Worm (Caenorhabditis elegans) whole organism, midembryonic: Measurements from ENCODE around the gene C32D5.12.
A peak's percentile ranks its signal among the peaks of the same experiment; 100 is the strongest.

Experiments
- T22C8.4 ChIP-seq: fragments of 200-800 bp; sonication (Bioruptor generic); IDR thresholded peaks from 2 replicates; pipeline ENCODE4 v1.3.6; 2022; ENCODE audit warnings: missing genetic modification characterization, missing compliant biosample characterization
- cog-1 ChIP-seq: sonication (generic microtip); optimal IDR thresholded peaks from 2 replicates; lab custom pipeline; 2016; ENCODE audit warnings: missing genetic modification characterization, missing compliant biosample characterization
- flt-1 ChIP-seq: fragments of 200-800 bp; sonication (Bioruptor generic); IDR thresholded peaks from 2 replicates; pipeline ENCODE4 v1.3.6; 2022; ENCODE audit warnings: missing genetic modification characterization, missing compliant biosample characterization
- klf-2 ChIP-seq: fragments of 200-800 bp; sonication (Bioruptor generic); conservative IDR thresholded peaks from 2 replicates; pipeline ENCODE4 v1.3.6; 2022; ENCODE audit warnings: missing genetic modification reagents, missing genetic modification characterization, missing compliant biosample characterization
- med-1 ChIP-seq: sonication (generic microtip); optimal IDR thresholded peaks from 2 replicates; lab custom pipeline; 2017; ENCODE audit warnings: missing genetic modification characterization, mild to moderate bottlenecking, missing compliant biosample characterization, antibody characterized with exemption, missing genetic modification reagents; ENCODE audit not compliant: insufficient read depth
- ref-1 ChIP-seq: fragments of 200-800 bp; sonication (Bioruptor generic); conservative IDR thresholded peaks from 2 replicates; pipeline ENCODE4 v1.3.6; 2022; ENCODE audit warnings: missing genetic modification reagents, missing genetic modification characterization, missing compliant biosample characterization
- tab-1 ChIP-seq: fragments of 200-800 bp; sonication (Bioruptor generic); IDR thresholded peaks from 2 replicates; pipeline ENCODE4 v1.3.6; 2022; ENCODE audit warnings: missing genetic modification characterization, missing compliant biosample characterization
- ztf-23 ChIP-seq: fragments of 200-800 bp; sonication (Bioruptor generic); IDR thresholded peaks from 2 replicates; pipeline ENCODE4 v1.3.6; 2022; ENCODE audit warnings: missing genetic modification reagents, missing genetic modification characterization, missing compliant biosample characterization
- ztf-29 ChIP-seq: fragments of 200-800 bp; sonication (Bioruptor generic); IDR thresholded peaks from 2 replicates; pipeline ENCODE4 v1.3.6; 2022; ENCODE audit warnings: missing genetic modification reagents, missing genetic modification characterization, missing compliant biosample characterization

The C32D5.12 gene

DNA sequence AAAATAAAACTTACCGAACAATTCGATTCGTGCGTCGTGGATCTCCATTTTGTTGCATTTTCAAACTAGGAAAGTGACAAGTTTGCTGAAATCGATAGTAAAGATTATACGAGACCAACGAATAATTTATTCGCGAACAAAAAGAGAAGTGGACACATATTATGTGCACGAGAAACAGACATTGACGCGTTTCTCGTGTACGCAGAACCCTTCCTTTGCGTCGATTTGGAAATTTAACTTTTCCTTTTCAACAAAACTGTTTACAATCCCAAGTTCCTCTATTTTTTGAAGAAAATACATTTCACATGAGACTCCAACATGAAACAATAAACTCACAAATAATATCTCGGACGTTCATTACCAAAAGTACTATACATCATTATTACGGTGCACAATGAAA is 2.0 kb upstream of the C32D5.12 start, which contains the start of gene K10B2.4:
Gene K10B2.4 (minus strand): TSS at position 138 of the 400 bp plus-strand sequence.
- no peak for TF ChIP-seq klf-2
- TF ChIP-seq ztf-23 (GFP tag; lab: Robert Waterston, UW), result peak; percentile 65; the same call in 1 of the 2 replicates

ce11 chrII:6358232-6358631 is 573 bp downstream of the C32D5.12 start:
- TF ChIP-seq T22C8.4 (GFP tag; lab: Robert Waterston, UW) (no peak), med-1 (GFP tag; lab: Kevin White, UChicago) (no peak), cog-1 (tag; lab: Kevin White, UChicago) (no peak), ztf-23 (GFP tag; lab: Robert Waterston, UW) (no peak), ztf-29 (no peak), tab-1 (GFP tag; lab: Robert Waterston, UW) (no peak), klf-2 (no peak), flt-1 (GFP tag; lab: Robert Waterston, UW) (no peak), ref-1 (no peak)

ce11 chrII:6355396-6356346 is 3.1 kb downstream of the C32D5.12 start, which contains the start of gene C32D5.11:
Gene C32D5.11 (minus strand): TSS chrII:6355446.
- peak; percentile 7; the same call in 1 of the 2 replicates for TF ChIP-seq T22C8.4 (GFP tag; lab: Robert Waterston, UW)
- TF ChIP-seq cog-1 (tag; lab: Kevin White, UChicago), result no peak
- no peak for TF ChIP-seq flt-1 (GFP tag; lab: Robert Waterston, UW)
- TF ChIP-seq tab-1 (GFP tag; lab: Robert Waterston, UW), result no peak
- no peak for TF ChIP-seq ref-1
- TF ChIP-seq ztf-29, result no peak
- 0 out of 2 replicates have a peak, but pooled peaks have one; percentile 31 for TF ChIP-seq ztf-23 (GFP tag; lab: Robert Waterston, UW)
- peak; percentile 18 for TF ChIP-seq med-1 (GFP tag; lab: Kevin White, UChicago)
- no peak for TF ChIP-seq klf-2

- TF ChIP-seq T22C8.4 (GFP tag; lab: Robert Waterston, UW), result no peak
- TF ChIP-seq tab-1 (GFP tag; lab: Robert Waterston, UW), result no peak
- no peak for TF ChIP-seq ztf-23 (GFP tag; lab: Robert Waterston, UW)
Measured at ce11 chrII:6351887-6352286, 6.9 kb downstream of the C32D5.12 start, which contains the start of gene C32D5.10. Gene C32D5.10 (minus strand): TSS chrII:6351987.

ce11 chrII:6349968-6350367 is 8.8 kb downstream of the C32D5.12 start:
- TF ChIP-seq ztf-23 (GFP tag; lab: Robert Waterston, UW), result no peak
- no peak for TF ChIP-seq cog-1 (tag; lab: Kevin White, UChicago)
- no peak for TF ChIP-seq klf-2
- no peak for TF ChIP-seq flt-1 (GFP tag; lab: Robert Waterston, UW)
- TF ChIP-seq ztf-29, result no peak
- TF ChIP-seq med-1 (GFP tag; lab: Kevin White, UChicago), result no peak
- no peak for TF ChIP-seq tab-1 (GFP tag; lab: Robert Waterston, UW)
- no peak for TF ChIP-seq T22C8.4 (GFP tag; lab: Robert Waterston, UW)
- TF ChIP-seq ref-1, result no peak

- 0 out of 2 replicates have a peak, but pooled peaks have one; percentile 51 for TF ChIP-seq flt-1 (GFP tag; lab: Robert Waterston, UW)
- no peak for TF ChIP-seq med-1 (GFP tag; lab: Kevin White, UChicago)
- 0 out of 2 replicates have a peak, but pooled peaks have one; percentile 11 for TF ChIP-seq tab-1 (GFP tag; lab: Robert Waterston, UW)
- no peak for TF ChIP-seq klf-2
- TF ChIP-seq cog-1 (tag; lab: Kevin White, UChicago), result peak; percentile 68
- TF ChIP-seq ztf-29, result no peak
- TF ChIP-seq ztf-23 (GFP tag; lab: Robert Waterston, UW), result no peak; the same call in 1 of the 2 replicates
- TF ChIP-seq T22C8.4 (GFP tag; lab: Robert Waterston, UW), result no peak
- TF ChIP-seq ref-1, result no peak
Measured at ce11 chrII:6348360-6348759, 10.4 kb downstream of the C32D5.12 start.

DNA sequence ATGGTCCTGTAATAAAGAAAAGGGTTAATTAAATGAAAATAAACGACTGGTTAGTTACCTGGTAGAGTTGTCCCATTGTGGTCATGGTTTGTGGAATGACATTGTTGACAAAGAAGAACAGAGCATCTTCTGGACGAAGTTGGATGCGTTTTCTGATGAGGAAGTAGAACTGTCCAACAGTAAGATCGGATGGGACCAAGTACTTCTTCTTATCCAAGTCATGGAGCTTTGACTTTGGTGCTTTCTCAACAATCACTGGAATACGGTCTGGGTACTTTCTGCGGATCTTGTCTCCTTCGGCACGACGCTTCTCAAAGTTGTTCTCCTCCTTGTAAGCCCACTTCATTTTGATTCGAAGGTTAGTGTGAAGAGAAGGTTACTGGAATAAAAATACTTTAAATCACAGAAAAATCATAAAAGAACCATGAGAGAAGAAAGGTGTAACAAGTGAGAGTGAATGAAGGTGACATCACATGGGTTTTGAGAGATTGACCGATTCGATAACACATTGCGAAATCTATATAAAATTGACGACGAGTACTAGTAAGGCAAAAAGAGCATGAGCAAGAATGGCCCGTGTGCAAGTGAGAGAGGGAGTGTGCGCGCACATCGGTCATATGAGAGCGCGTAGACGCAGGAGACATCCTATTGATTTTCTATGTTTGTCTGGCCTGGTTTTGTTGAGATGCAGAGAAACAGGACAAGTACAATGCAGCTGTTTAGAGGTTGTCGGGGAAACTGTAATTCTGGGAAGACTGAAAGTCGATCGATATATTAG is 11.3 kb downstream of the C32D5.12 start, which contains the start of gene lgg-1:
Gene lgg-1 (minus strand): TSS at position 379 of the 778 bp plus-strand sequence.
- TF ChIP-seq T22C8.4 (GFP tag; lab: Robert Waterston, UW), result peak; percentile 84
- TF ChIP-seq med-1 (GFP tag; lab: Kevin White, UChicago), result no peak
- TF ChIP-seq cog-1 (tag; lab: Kevin White, UChicago), result no peak
- TF ChIP-seq ztf-23 (GFP tag; lab: Robert Waterston, UW), result no peak; the same call in 1 of the 2 replicates
- TF ChIP-seq flt-1 (GFP tag; lab: Robert Waterston, UW), result 0 out of 2 replicates have a peak, but pooled peaks have one; percentile 11
- 0 out of 2 replicates have a peak, but pooled peaks have one; percentile 13 for TF ChIP-seq tab-1 (GFP tag; lab: Robert Waterston, UW)

DNA sequence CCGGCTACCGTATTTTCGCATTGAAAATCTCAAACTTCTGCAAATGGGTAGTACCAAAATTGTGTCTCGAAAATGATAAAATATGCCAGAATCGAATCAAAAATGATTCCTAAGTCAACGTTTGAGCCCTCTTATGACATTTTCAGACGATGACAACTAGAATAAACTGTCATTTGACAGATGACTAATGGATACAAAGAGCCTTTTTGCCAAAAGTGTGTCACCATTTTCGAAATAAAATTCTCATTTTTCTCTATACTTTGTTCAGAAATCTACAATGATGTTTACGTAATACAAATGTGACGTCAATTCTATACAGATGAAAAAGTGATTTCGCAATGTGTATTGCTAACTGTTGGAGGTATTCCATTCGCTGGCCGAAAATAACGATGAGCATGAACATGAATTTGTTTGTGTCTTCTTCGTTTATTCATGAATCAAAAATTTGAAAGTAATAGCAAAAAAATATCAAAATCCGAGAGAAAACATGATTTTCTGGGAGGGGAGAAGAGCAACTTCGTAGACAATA is 12.2 kb downstream of the C32D5.12 start:
- no peak for TF ChIP-seq med-1 (GFP tag; lab: Kevin White, UChicago)
- no peak for TF ChIP-seq cog-1 (tag; lab: Kevin White, UChicago)
- TF ChIP-seq klf-2, result no peak
- TF ChIP-seq ztf-29, result no peak
- no peak for TF ChIP-seq tab-1 (GFP tag; lab: Robert Waterston, UW)
- no peak for TF ChIP-seq flt-1 (GFP tag; lab: Robert Waterston, UW)
- TF ChIP-seq ztf-23 (GFP tag; lab: Robert Waterston, UW), result no peak
- TF ChIP-seq ref-1, result no peak
- TF ChIP-seq T22C8.4 (GFP tag; lab: Robert Waterston, UW), result no peak
